Fruit fly (Drosophila melanogaster): ENCODE results near the gene psd.

The psd gene

DNA sequence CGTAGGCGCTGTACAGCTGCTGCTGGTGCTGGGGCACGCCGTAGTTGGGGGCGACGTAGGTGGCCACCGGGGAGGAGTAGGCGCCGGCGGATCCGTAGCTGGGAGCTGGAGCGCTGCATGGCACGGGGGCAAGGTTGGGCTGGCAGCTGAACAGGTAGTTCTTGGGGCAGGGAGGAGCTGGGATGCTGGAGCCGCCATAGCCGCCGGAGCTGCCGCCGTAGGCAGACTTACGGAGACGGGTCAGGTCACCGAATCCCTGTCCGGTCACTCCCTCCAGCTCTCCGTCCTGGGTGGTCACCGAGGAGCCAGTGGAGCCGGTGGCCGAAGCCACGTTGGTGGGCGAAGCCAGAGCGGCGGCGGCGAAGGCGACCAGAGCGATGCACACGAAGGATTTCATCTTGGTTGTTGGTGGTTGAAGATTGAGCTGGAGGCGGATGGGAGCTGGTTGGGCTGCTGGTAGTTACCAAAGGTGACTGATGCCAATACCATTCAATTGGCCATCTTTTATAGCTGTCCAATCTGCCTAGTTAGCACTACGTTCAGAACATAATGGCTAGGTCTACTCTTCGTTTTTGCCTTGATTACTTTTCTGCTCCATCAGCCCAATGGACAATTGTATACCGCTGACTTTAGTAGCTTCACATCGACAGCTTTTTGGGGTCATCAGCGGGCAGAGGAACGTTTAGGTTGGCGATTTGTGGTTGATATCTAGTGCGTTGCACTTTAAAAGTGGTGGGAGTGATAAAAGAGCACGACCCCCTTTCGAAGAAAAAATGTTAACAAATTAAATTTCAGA, 4.7 kb downstream of the psd start, which contains the start of gene Vm26Aa:
TSS of gene Vm26Aa (minus strand) at position 478 of the 796 bp plus-strand sequence.
- TF ChIP-seq CG43689 (GFP tag; IDR thresholded peaks at IDR 0.05) = no peak
- no peak for TF ChIP-seq p53 (GFP tag; optimal IDR thresholded peaks at IDR 0.05)
- TF ChIP-seq emc (GFP tag; optimal IDR thresholded peaks at IDR 0.05) = no peak
- no peak for TF ChIP-seq nerfin-2 (GFP tag; IDR thresholded peaks at IDR 0.05; ENCODE audit: partially characterized antibody)
- no peak for TF ChIP-seq CG3065 (GFP tag; optimal IDR thresholded peaks at IDR 0.05)
- no peak for TF ChIP-seq zfh1 (GFP tag; IDR thresholded peaks at IDR 0.05)
- TF ChIP-seq Gsc (GFP tag; IDR thresholded peaks at IDR 0.05) = 0 out of 2 replicates have a peak, but pooled peaks have one; percentile 13
- TF ChIP-seq TFAM (GFP tag; optimal IDR thresholded peaks at IDR 0.05) = no peak
- TF ChIP-seq vvl (GFP tag; IDR thresholded peaks at IDR 0.05) = no peak
- TF ChIP-seq tin (GFP tag; optimal IDR thresholded peaks at IDR 0.05) = no peak
- no peak for TF ChIP-seq ac (GFP tag; optimal IDR thresholded peaks at IDR 0.05)
- no peak for TF ChIP-seq phol (tag; optimal IDR thresholded peaks at IDR 0.05)
- no peak for TF ChIP-seq mam (GFP tag; optimal IDR thresholded peaks at IDR 0.05)
- TF ChIP-seq bcd (GFP tag; optimal IDR thresholded peaks at IDR 0.05) = no peak
- no peak for TF ChIP-seq CG10209 (GFP tag; optimal IDR thresholded peaks at IDR 0.05)
- no peak for TF ChIP-seq Myb (GFP tag; optimal IDR thresholded peaks at IDR 0.05)
- TF ChIP-seq pan (optimal IDR thresholded peaks at IDR 0.05) = no peak
- TF ChIP-seq pan (GFP tag; optimal IDR thresholded peaks at IDR 0.05 in 1 of 2, IDR thresholded peaks at IDR 0.05 in 1 of 2) = no peak
- no peak for TF ChIP-seq Camta (GFP tag; optimal IDR thresholded peaks at IDR 0.05)
- TF ChIP-seq inv (GFP tag; IDR thresholded peaks at IDR 0.05; ENCODE audit: partially characterized antibody) = no peak
- TF ChIP-seq CG2875 (GFP tag; optimal IDR thresholded peaks at IDR 0.05) = no peak
- TF ChIP-seq Meics (GFP tag; optimal IDR thresholded peaks at IDR 0.05) = no peak
- TF ChIP-seq kah (GFP tag; optimal IDR thresholded peaks at IDR 0.05) = no peak
- no peak for TF ChIP-seq CG2678 (tag; optimal IDR thresholded peaks at IDR 0.05)
- no peak for TF ChIP-seq CG13624 (GFP tag; optimal IDR thresholded peaks at IDR 0.05)
- no peak for TF ChIP-seq CG18262 (tag; optimal IDR thresholded peaks at IDR 0.05)
- TF ChIP-seq ATbp (GFP tag; optimal IDR thresholded peaks at IDR 0.05) = no peak
- peak; percentile 32 for TF ChIP-seq sens (GFP tag)
- TF ChIP-seq slbo (GFP tag; IDR thresholded peaks at IDR 0.05) = no peak
- TF ChIP-seq nau (GFP tag; optimal IDR thresholded peaks at IDR 0.05) = no peak
- no peak for TF ChIP-seq trem (tag; optimal IDR thresholded peaks at IDR 0.05)
- TF ChIP-seq hth (optimal IDR thresholded peaks at IDR 0.05) = no peak
- no peak for TF ChIP-seq CG4820 (GFP tag; optimal IDR thresholded peaks at IDR 0.05)
- peak; percentile 15; the same call in 1 of the 2 replicates for TF ChIP-seq ssp (GFP tag; IDR thresholded peaks at IDR 0.05)
- TF ChIP-seq Hr39 (optimal IDR thresholded peaks at IDR 0.05) = peak; percentile 43
- 0 out of 2 replicates have a peak, but pooled peaks have one; percentile 9 for TF ChIP-seq CG6689 (GFP tag; IDR thresholded peaks at IDR 0.05)
- no peak for TF ChIP-seq disco-r (GFP tag; optimal IDR thresholded peaks at IDR 0.05)
- TF ChIP-seq tx (GFP tag; optimal IDR thresholded peaks at IDR 0.05) = no peak
- TF ChIP-seq oc (tag; optimal IDR thresholded peaks at IDR 0.05) = no peak
- TF ChIP-seq HmgD (GFP tag; optimal IDR thresholded peaks at IDR 0.05) = no peak
- no peak for TF ChIP-seq Deaf1 (tag; optimal IDR thresholded peaks at IDR 0.05)
- no peak for TF ChIP-seq unc-4 (GFP tag; IDR thresholded peaks at IDR 0.05; ENCODE audit: partially characterized antibody)
- no peak for TF ChIP-seq MTF-1 (GFP tag; optimal IDR thresholded peaks at IDR 0.05; ENCODE audit: borderline replicate concordance)
- no peak for TF ChIP-seq BtbVII (GFP tag; optimal IDR thresholded peaks at IDR 0.05)
- no peak for TF ChIP-seq Atf-2 (GFP tag; optimal IDR thresholded peaks at IDR 0.05)
- no peak for TF ChIP-seq Ptx1 (GFP tag; IDR thresholded peaks at IDR 0.05)
- 0 out of 3 replicates have a peak, but pooled peaks have one; percentile 53 for TF ChIP-seq CG11093 (GFP tag; IDR thresholded peaks at IDR 0.05)
- peak; percentile 61 for TF ChIP-seq Med (GFP tag)
- TF ChIP-seq sna (GFP tag; IDR thresholded peaks at IDR 0.05; ENCODE audit: partially characterized antibody) = no peak
- TF ChIP-seq salm (tag; optimal IDR thresholded peaks at IDR 0.05) = no peak

Data from whole organism, embryonic.